Worm (Caenorhabditis elegans): ENCODE results near the gene rfk-1.

DNA sequence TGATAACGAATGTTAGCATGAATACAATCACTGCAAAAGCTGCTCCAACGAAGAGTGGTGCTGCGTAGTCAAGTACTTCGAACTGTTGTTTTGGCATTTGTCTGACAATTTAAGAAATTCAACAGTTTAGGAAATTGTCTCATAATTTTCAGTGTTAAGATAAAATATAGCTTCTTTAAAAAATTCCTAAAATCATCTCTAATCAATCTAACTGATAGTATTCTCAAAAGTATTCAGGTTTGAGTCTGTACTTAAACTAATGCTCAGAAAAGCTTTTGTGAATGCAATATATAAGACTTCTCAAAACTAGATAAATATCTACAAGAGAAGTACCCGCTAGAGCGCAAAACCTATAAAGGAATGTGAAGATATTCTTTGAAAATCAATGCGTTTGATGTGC, 14.4 kb downstream of the rfk-1 start, which contains the start of gene R10H10.4:
- TF ChIP-seq pqm-1 (tag; optimal IDR thresholded peaks at IDR 0.05) (no peak), unc-55 (GFP tag; optimal IDR thresholded peaks at IDR 0.05) (no peak), ceh-2 (tag; optimal IDR thresholded peaks at IDR 0.05) (no peak), F13H6.1 (tag; optimal IDR thresholded peaks at IDR 0.05) (no peak), tbx-2 (tag; optimal IDR thresholded peaks at IDR 0.05) (no peak)
